Worm (Caenorhabditis elegans): ENCODE results near the gene best-22.

ce11 chrIV:12360742-12361195 lies 11.0 kb downstream of the best-22 start, which contains the start of gene sec-24.2:
- no peak for TF ChIP-seq fkh-10 (GFP tag; optimal IDR thresholded peaks at IDR 0.05)
- TF ChIP-seq zip-5 (tag; optimal IDR thresholded peaks at IDR 0.05) = no peak
- no peak for TF ChIP-seq tbx-2 (tag; optimal IDR thresholded peaks at IDR 0.05)
- no peak for TF ChIP-seq pqm-1 (tag; optimal IDR thresholded peaks at IDR 0.05)
- no peak for TF ChIP-seq gmeb-2 (tag; optimal IDR thresholded peaks at IDR 0.05)
- no peak for TF ChIP-seq pha-4 (tag; optimal IDR thresholded peaks at IDR 0.05)
- TF ChIP-seq unc-3 (GFP tag; conservative IDR thresholded peaks at IDR 0.05) = no peak
- TF ChIP-seq unc-3 (tag; optimal IDR thresholded peaks at IDR 0.05) = no peak
- TF ChIP-seq ama-1 (optimal IDR thresholded peaks at IDR 0.05) = no peak
- no peak for TF ChIP-seq unc-86 (tag; optimal IDR thresholded peaks at IDR 0.05)
- TF ChIP-seq rnt-1 (tag; optimal IDR thresholded peaks at IDR 0.05) = no peak
- TF ChIP-seq ahr-1 (tag; optimal IDR thresholded peaks at IDR 0.05) = no peak
- TF ChIP-seq hlh-8 (tag; optimal IDR thresholded peaks at IDR 0.05) = no peak
- TF ChIP-seq fkh-6 (tag; optimal IDR thresholded peaks at IDR 0.05) = no peak
- TF ChIP-seq T23F11.4 (GFP tag; optimal IDR thresholded peaks at IDR 0.05) = no peak
